Fruit fly (Drosophila melanogaster) whole organism, wandering third instar larva: ENCODE measurements around the gene Vm26Aa.

Source experiments
- Hr78 ChIP-seq: fragments of >200 bp; optimal IDR thresholded peaks from 2 replicates; lab custom pipeline; 2017; ENCODE audit warnings: missing biosample characterization, missing genetic modification characterization
- brk ChIP-seq: fragments of 200-800 bp; sonication (Bioruptor generic); optimal IDR thresholded peaks from 2 replicates; lab custom pipeline; 2016; ENCODE audit warnings: missing biosample characterization, mild to moderate bottlenecking, missing genetic modification characterization

dm6 chr2L:5945651-5946547 is 14.2 kb downstream of the Vm26Aa start:
- TF ChIP-seq brk (GFP tag; lab: Kevin White, UChicago) (no peak), Hr78 (GFP tag; lab: Kevin White, UChicago) (no peak)
